Worm (Caenorhabditis elegans): ENCODE measurements around the gene str-82.

- no peak for TF ChIP-seq mdl-1 (tag; optimal IDR thresholded peaks at IDR 0.05)
- no peak for TF ChIP-seq snpc-4 (tag; optimal IDR thresholded peaks at IDR 0.05)
- TF ChIP-seq unc-62 (GFP tag; optimal IDR thresholded peaks at IDR 0.05) = no peak
- no peak for TF ChIP-seq nfya-1 (tag; optimal IDR thresholded peaks at IDR 0.05; ENCODE audit: insufficient read depth)
- no peak for TF ChIP-seq nhr-76 (tag; optimal IDR thresholded peaks at IDR 0.05)
- no peak for TF ChIP-seq ztf-11 (tag; optimal IDR thresholded peaks at IDR 0.05)
- TF ChIP-seq nhr-28 (tag; optimal IDR thresholded peaks at IDR 0.05) = no peak
- TF ChIP-seq nhr-77 (tag; optimal IDR thresholded peaks at IDR 0.05) = no peak
- TF ChIP-seq pha-4 (tag; optimal IDR thresholded peaks at IDR 0.05) = no peak
- no peak for TF ChIP-seq elt-1 (tag; optimal IDR thresholded peaks at IDR 0.05)
- TF ChIP-seq ama-1 (optimal IDR thresholded peaks at IDR 0.05) = no peak
- no peak for TF ChIP-seq R02D3.7 (tag; optimal IDR thresholded peaks at IDR 0.05)
Measured at ce11 chrV:4019188-4019587, 44.7 kb downstream of the str-82 start, which contains the start of gene K09D9.3.

Measured in whole organism, L3 larva.